Fruit fly (Drosophila melanogaster) whole organism, embryonic: Measurements from ENCODE around the gene CG5103.

Experiments used
- Abd-B ChIP-seq: fragments of 200-800 bp; sonication (Bioruptor generic); optimal IDR thresholded peaks from 2 replicates; lab custom pipeline; 2018; ENCODE audit warnings: missing biosample characterization, mild to moderate bottlenecking, missing genetic modification characterization, moderate library complexity
- B-H2 ChIP-seq: fragments of 200-800 bp; sonication (Bioruptor generic); optimal IDR thresholded peaks from 2 replicates; lab custom pipeline; 2018; ENCODE audit warnings: missing biosample characterization, mild to moderate bottlenecking, missing genetic modification characterization
- BEAF-32 ChIP-seq: fragments of 200-800 bp; sonication (Bioruptor generic); optimal IDR thresholded peaks from 3 replicates; lab custom pipeline; 2017; ENCODE audit warnings: missing biosample characterization, missing genetic modification characterization, mild to moderate bottlenecking, moderate library complexity, missing genetic modification reagents
- CG10543 ChIP-seq: fragments of 200-800 bp; sonication (Bioruptor generic); optimal IDR thresholded peaks from 3 replicates; lab custom pipeline; 2017; ENCODE audit warnings: missing biosample characterization, mild to moderate bottlenecking, missing genetic modification characterization, moderate library complexity
- CG11504 ChIP-seq: fragments of 200-800 bp; sonication (Bioruptor generic); optimal IDR thresholded peaks from 3 replicates; lab custom pipeline; 2019; ENCODE audit warnings: missing biosample characterization, mild to moderate bottlenecking, missing genetic modification characterization, moderate library complexity
- CG12391 ChIP-seq: fragments of 200-800 bp; sonication (Bioruptor generic); optimal IDR thresholded peaks from 3 replicates; lab custom pipeline; 2018; ENCODE audit warnings: missing biosample characterization, mild to moderate bottlenecking, missing genetic modification characterization, moderate library complexity
- CG12942 ChIP-seq: fragments of 200-800 bp; sonication (Bioruptor generic); optimal IDR thresholded peaks from 3 replicates; lab custom pipeline; 2016; ENCODE audit warnings: missing biosample characterization, missing genetic modification characterization
- CG13894 ChIP-seq: fragments of 200-800 bp; sonication (Bioruptor generic); optimal IDR thresholded peaks from 3 replicates; lab custom pipeline; 2018; ENCODE audit warnings: missing biosample characterization, mild to moderate bottlenecking, missing genetic modification characterization, moderate library complexity
- CG14014 ChIP-seq: fragments of 200-800 bp; sonication (Bioruptor generic); IDR thresholded peaks from 2 replicates; pipeline ENCODE4 v1.3.6; 2022; ENCODE audit warnings: missing biosample characterization, missing genetic modification characterization
- CG14710 ChIP-seq: fragments of 200-800 bp; sonication (Bioruptor generic); optimal IDR thresholded peaks from 3 replicates; lab custom pipeline; 2019; ENCODE audit warnings: missing biosample characterization, mild to moderate bottlenecking, missing genetic modification characterization, moderate library complexity
- CG16779 ChIP-seq: fragments of 200-800 bp; sonication (Bioruptor generic); IDR thresholded peaks from 2 replicates; pipeline ENCODE4 v1.3.6; 2022; ENCODE audit warnings: missing biosample characterization, missing genetic modification characterization
- CG2678 ChIP-seq: fragments of 200-800 bp; sonication (Bioruptor generic); optimal IDR thresholded peaks from 3 replicates; lab custom pipeline; 2019; ENCODE audit warnings: missing biosample characterization, mild to moderate bottlenecking, missing genetic modification characterization, moderate library complexity
- CG3407 ChIP-seq: fragments of 200-800 bp; sonication (Bioruptor generic); optimal IDR thresholded peaks from 2 replicates; lab custom pipeline; 2018; ENCODE audit warnings: missing biosample characterization, mild to moderate bottlenecking, missing genetic modification characterization
- CG6654 ChIP-seq: fragments of 200-800 bp; sonication (Bioruptor generic); optimal IDR thresholded peaks from 2 replicates; lab custom pipeline; 2017; ENCODE audit warnings: missing biosample characterization, mild to moderate bottlenecking, missing genetic modification characterization
- CG8944 ChIP-seq: fragments of 200-800 bp; sonication (Bioruptor generic); optimal IDR thresholded peaks from 3 replicates; lab custom pipeline; 2016; ENCODE audit warnings: missing biosample characterization, missing genetic modification characterization
- CG9437 ChIP-seq: fragments of 200-800 bp; sonication (Bioruptor generic); optimal IDR thresholded peaks from 2 replicates; lab custom pipeline; 2018; ENCODE audit warnings: missing biosample characterization, mild to moderate bottlenecking, missing genetic modification characterization
- Camta ChIP-seq: fragments of 200-800 bp; sonication (Bioruptor generic); optimal IDR thresholded peaks from 2 replicates; lab custom pipeline; 2016; ENCODE audit warnings: missing biosample characterization, missing genetic modification characterization
- D ChIP-seq, 2 experiments: fragments of 200-800 bp in 1 of 2; fragments of >200 bp in 1 of 2; sonication (Bioruptor generic) in 1 of 2; optimal IDR thresholded peaks; 2 replicates in 1 of 2; 3 replicates in 1 of 2; lab custom pipeline; 2017; ENCODE audit warnings: mild to moderate bottlenecking in 1 of 2, missing biosample characterization in 1 of 2, missing genetic modification characterization in 1 of 2, missing genetic modification reagents in 1 of 2
- Dbx ChIP-seq: fragments of 200-800 bp; sonication (Bioruptor generic); IDR thresholded peaks from 3 replicates; pipeline ENCODE4 v1.3.6; 2022; ENCODE audit warnings: missing biosample characterization, missing genetic modification characterization
- Deaf1 ChIP-seq: fragments of 200-800 bp; optimal IDR thresholded peaks from 3 replicates; lab custom pipeline; 2019; ENCODE audit warnings: missing biosample characterization, mild to moderate bottlenecking, missing genetic modification characterization, moderate library complexity
- Doc2 ChIP-seq: fragments of 200-800 bp; sonication (Bioruptor generic); IDR thresholded peaks from 2 replicates; pipeline ENCODE4 v1.3.6; 2022; ENCODE audit warnings: missing biosample characterization, missing genetic modification characterization
- Dp ChIP-seq: fragments of 200-800 bp; sonication (Bioruptor generic); optimal IDR thresholded peaks from 2 replicates; lab custom pipeline; 2018; ENCODE audit warnings: missing biosample characterization, mild to moderate bottlenecking, missing genetic modification characterization, moderate library complexity
- HLH4C ChIP-seq: fragments of 200-800 bp; sonication (Bioruptor generic); IDR thresholded peaks from 3 replicates; pipeline ENCODE4 v1.3.6; 2022; ENCODE audit warnings: missing biosample characterization, missing genetic modification characterization; ENCODE audit not compliant: partially characterized antibody
- Hmr ChIP-seq: fragments of 200-800 bp; sonication (Bioruptor generic); optimal IDR thresholded peaks from 3 replicates; lab custom pipeline; 2017; ENCODE audit warnings: mild to moderate bottlenecking, missing biosample characterization, missing genetic modification reagents, missing genetic modification characterization
- Mrtf ChIP-seq: fragments of 200-800 bp; sonication (Bioruptor generic); IDR thresholded peaks from 3 replicates; pipeline ENCODE4 v1.3.6; 2022; ENCODE audit warnings: missing biosample characterization, missing genetic modification characterization
- Oli ChIP-seq: fragments of 200-800 bp; sonication (Bioruptor generic); optimal IDR thresholded peaks from 2 replicates; lab custom pipeline; 2018; ENCODE audit warnings: missing biosample characterization, mild to moderate bottlenecking, missing genetic modification characterization, moderate library complexity
- Pdp1 ChIP-seq, 2 experiments: fragments of 200-800 bp; sonication (Bioruptor generic); optimal IDR thresholded peaks; 3 replicates each; lab custom pipeline; 2016; ENCODE audit warnings: missing biosample characterization in 2 of 2, missing genetic modification characterization in 2 of 2, mild to moderate bottlenecking in 1 of 2, moderate library complexity in 1 of 2
- Scr ChIP-seq: fragments of 200-800 bp; sonication (Bioruptor generic); IDR thresholded peaks from 2 replicates; pipeline ENCODE4 v1.3.6; 2022; ENCODE audit warnings: missing biosample characterization, missing genetic modification characterization; ENCODE audit not compliant: partially characterized antibody
- Tbp ChIP-seq: fragments of >200 bp; optimal IDR thresholded peaks from 2 replicates; lab custom pipeline; 2018; ENCODE audit warnings: missing biosample characterization, missing genetic modification characterization
- Trl ChIP-seq, 3 experiments: fragments of >200 bp in 2 of 3; fragments of 200-800 bp in 1 of 3; sonication (Bioruptor generic) in 1 of 3; optimal IDR thresholded peaks; 2 replicates in 1 of 3; 3 replicates in 2 of 3; lab custom pipeline; 2016 to 2017; ENCODE audit warnings: missing biosample characterization in 1 of 3, missing genetic modification characterization in 1 of 3
- Xrp1 ChIP-seq: fragments of 200-800 bp; sonication (Bioruptor generic); IDR thresholded peaks from 2 replicates; pipeline ENCODE4 v1.3.6; 2022; ENCODE audit warnings: missing biosample characterization, missing genetic modification characterization
- br ChIP-seq: fragments of >200 bp; optimal IDR thresholded peaks from 2 replicates; lab custom pipeline; 2017
- cg ChIP-seq: fragments of 200-800 bp; sonication (Bioruptor generic); optimal IDR thresholded peaks from 3 replicates; lab custom pipeline; 2019; ENCODE audit warnings: missing biosample characterization, mild to moderate bottlenecking, missing genetic modification characterization, moderate library complexity
- chinmo ChIP-seq: fragments of 200-800 bp; sonication (Bioruptor generic); IDR thresholded peaks from 4 replicates; pipeline ENCODE4 v1.3.6; 2022; ENCODE audit warnings: missing biosample characterization, missing genetic modification characterization; ENCODE audit not compliant: partially characterized antibody
- chn ChIP-seq: fragments of 200-800 bp; sonication (Bioruptor generic); optimal IDR thresholded peaks from 2 replicates; lab custom pipeline; 2016; ENCODE audit warnings: missing biosample characterization, missing genetic modification characterization
- dimm ChIP-seq: fragments of 200-800 bp; sonication (Bioruptor generic); IDR thresholded peaks from 2 replicates; pipeline ENCODE4 v1.3.6; 2022; ENCODE audit warnings: missing biosample characterization, missing genetic modification characterization
- eyg ChIP-seq: fragments of 200-800 bp; sonication (Bioruptor generic); optimal IDR thresholded peaks from 3 replicates; lab custom pipeline; 2016; ENCODE audit warnings: missing biosample characterization, missing genetic modification characterization
- fd3F ChIP-seq: fragments of 200-800 bp; sonication (Bioruptor generic); optimal IDR thresholded peaks from 2 replicates; lab custom pipeline; 2018; ENCODE audit warnings: missing biosample characterization, mild to moderate bottlenecking, missing genetic modification characterization, moderate library complexity
- ftz-f1 ChIP-seq: fragments of 200-800 bp; sonication (Bioruptor generic); optimal IDR thresholded peaks from 2 replicates; lab custom pipeline; 2016; ENCODE audit warnings: missing biosample characterization, missing genetic modification characterization
- grn ChIP-seq: fragments of 200-800 bp; sonication (Bioruptor generic); optimal IDR thresholded peaks from 3 replicates; lab custom pipeline; 2017; ENCODE audit warnings: missing biosample characterization, missing genetic modification characterization
- kay ChIP-seq: fragments of 200-800 bp; sonication (Bioruptor generic); optimal IDR thresholded peaks from 2 replicates; lab custom pipeline; 2016; ENCODE audit warnings: missing biosample characterization, missing genetic modification characterization
- knrl ChIP-seq: fragments of 200-800 bp; sonication (Bioruptor generic); IDR thresholded peaks from 3 replicates; pipeline ENCODE4 v1.3.6; 2022; ENCODE audit warnings: missing biosample characterization, missing genetic modification characterization; ENCODE audit not compliant: partially characterized antibody
- luna ChIP-seq: fragments of 200-800 bp; sonication (Bioruptor generic); optimal IDR thresholded peaks from 2 replicates; lab custom pipeline; 2016; ENCODE audit warnings: missing biosample characterization, missing genetic modification characterization
- mam ChIP-seq: fragments of 200-800 bp; sonication (Bioruptor generic); optimal IDR thresholded peaks from 3 replicates; lab custom pipeline; 2016; ENCODE audit warnings: missing biosample characterization, missing genetic modification characterization
- nerfin-1 ChIP-seq: fragments of 200-800 bp; sonication (Bioruptor generic); optimal IDR thresholded peaks from 3 replicates; lab custom pipeline; 2019; ENCODE audit warnings: missing biosample characterization, mild to moderate bottlenecking, missing genetic modification characterization, moderate library complexity
- pzg ChIP-seq: fragments of 200-800 bp; sonication (Bioruptor generic); optimal IDR thresholded peaks from 3 replicates; lab custom pipeline; 2018; ENCODE audit warnings: missing biosample characterization, mild to moderate bottlenecking, missing genetic modification characterization, moderate library complexity
- repo ChIP-seq: fragments of 200-800 bp; sonication (Bioruptor generic); optimal IDR thresholded peaks from 2 replicates; lab custom pipeline; 2016; ENCODE audit warnings: missing biosample characterization, missing genetic modification characterization
- seq ChIP-seq: fragments of 200-800 bp; sonication (Bioruptor generic); IDR thresholded peaks from 2 replicates; pipeline ENCODE4 v1.3.6; 2022; ENCODE audit warnings: missing biosample characterization, missing genetic modification characterization
- shn ChIP-seq: fragments of 200-800 bp; sonication (Bioruptor generic); optimal IDR thresholded peaks from 3 replicates; lab custom pipeline; 2016; ENCODE audit warnings: missing biosample characterization, missing genetic modification characterization

Gene CG5103

dm6 chr3L:18304367-18305003 is 10.4 kb upstream of the CG5103 start, which contains the start of gene grim (continued):
- no peak for TF ChIP-seq Hmr (GFP tag; lab: Kevin White, UChicago)
- TF ChIP-seq CG14710 = no peak
- TF ChIP-seq Deaf1 (tag; lab: Kevin White, UChicago) = peak; percentile 62
- TF ChIP-seq repo = no peak
- TF ChIP-seq CG2678 (tag; lab: Kevin White, UChicago) = no peak
- no peak for TF ChIP-seq luna (GFP tag; lab: Kevin White, UChicago)
- TF ChIP-seq Dp (GFP tag; lab: Kevin White, UChicago) = no peak
- TF ChIP-seq pzg (GFP tag; lab: Kevin White, UChicago) = no peak
- TF ChIP-seq CG6654 (GFP tag; lab: Kevin White, UChicago) = no peak
- TF ChIP-seq Trl (optimal IDR thresholded peaks at IDR 0.05; lab: Kevin White, UChicago) = peak; percentile 38 to 52
- no peak for TF ChIP-seq Trl (GFP tag; optimal IDR thresholded peaks at IDR 0.05; lab: Kevin White, UChicago)
- no peak for TF ChIP-seq CG3407 (GFP tag; lab: Kevin White, UChicago)
- TF ChIP-seq CG12942 (GFP tag; lab: Kevin White, UChicago) = no peak
- no peak for TF ChIP-seq grn (GFP tag; lab: Kevin White, UChicago)
- TF ChIP-seq D (optimal IDR thresholded peaks at IDR 0.05; lab: Kevin White, UChicago) = no peak
- TF ChIP-seq D (GFP tag; optimal IDR thresholded peaks at IDR 0.05; lab: Kevin White, UChicago) = peak; percentile 2
- no peak for TF ChIP-seq ftz-f1 (GFP tag; lab: Kevin White, UChicago)
- no peak for TF ChIP-seq Abd-B (GFP tag; lab: Kevin White, UChicago)
- TF ChIP-seq B-H2 (GFP tag; lab: Kevin White, UChicago) = no peak
- no peak for TF ChIP-seq fd3F
- TF ChIP-seq CG8944 (GFP tag; lab: Kevin White, UChicago) = no peak
- no peak for TF ChIP-seq Mrtf (GFP tag; lab: Robert Waterston, UW)
- no peak for TF ChIP-seq chinmo (GFP tag; lab: Robert Waterston, UW)
- no peak for TF ChIP-seq Scr (GFP tag; lab: Robert Waterston, UW)
- peak; percentile 40 for TF ChIP-seq nerfin-1
- peak; percentile 46 for TF ChIP-seq cg (GFP tag; lab: Kevin White, UChicago)
- TF ChIP-seq knrl = no peak
- TF ChIP-seq CG12391 (tag; lab: Kevin White, UChicago) = no peak
- TF ChIP-seq CG10543 = no peak
- no peak for TF ChIP-seq CG11504 (tag; lab: Kevin White, UChicago)
- TF ChIP-seq BEAF-32 (GFP tag; lab: Kevin White, UChicago) = no peak
- TF ChIP-seq Dbx (GFP tag; lab: Robert Waterston, UW) = no peak
- peak; percentile 95 for TF ChIP-seq CG9437 (GFP tag; lab: Kevin White, UChicago)
- no peak for TF ChIP-seq Oli (tag; lab: Kevin White, UChicago)
- TF ChIP-seq mam (GFP tag; lab: Kevin White, UChicago) = no peak
- no peak for TF ChIP-seq shn (GFP tag; lab: Kevin White, UChicago)
- no peak for TF ChIP-seq Pdp1 (GFP tag; optimal IDR thresholded peaks at IDR 0.05; lab: Kevin White, UChicago)
- no peak for TF ChIP-seq CG16779 (GFP tag; lab: Robert Waterston, UW)
- no peak for TF ChIP-seq CG14014 (GFP tag; lab: Robert Waterston, UW)
- TF ChIP-seq Tbp (GFP tag; lab: Kevin White, UChicago) = no peak
- TF ChIP-seq Doc2 (GFP tag; lab: Robert Waterston, UW) = no peak
- TF ChIP-seq dimm (GFP tag; lab: Robert Waterston, UW) = no peak
- no peak for TF ChIP-seq HLH4C
- TF ChIP-seq chn (GFP tag; lab: Kevin White, UChicago) = no peak
- TF ChIP-seq Xrp1 (GFP tag; lab: Robert Waterston, UW) = no peak
- no peak for TF ChIP-seq CG13894 (tag; lab: Kevin White, UChicago)
- TF ChIP-seq eyg (GFP tag; lab: Kevin White, UChicago) = no peak
- peak; percentile 93 for TF ChIP-seq seq (GFP tag; lab: Robert Waterston, UW)
- no peak for TF ChIP-seq kay (GFP tag; lab: Kevin White, UChicago)
- TF ChIP-seq br (lab: Kevin White, UChicago) = no peak
- TF ChIP-seq Camta = no peak
